Fruit fly (Drosophila melanogaster) whole organism, embryonic: ENCODE data around the gene Dhdds.

Source experiments
- Abd-B ChIP-seq: fragments of 200-800 bp; sonication (Bioruptor generic); optimal IDR thresholded peaks from 2 replicates; lab custom pipeline; 2018; ENCODE audit warnings: missing biosample characterization, mild to moderate bottlenecking, missing genetic modification characterization, moderate library complexity
- Ada2b ChIP-seq: fragments of 200-800 bp; sonication (Bioruptor generic); IDR thresholded peaks from 2 replicates; pipeline ENCODE4 v1.3.6; 2022; ENCODE audit warnings: missing biosample characterization, missing genetic modification characterization
- Asciz ChIP-seq: fragments of 200-800 bp; sonication (Bioruptor generic); optimal IDR thresholded peaks from 2 replicates; lab custom pipeline; 2017; ENCODE audit warnings: missing biosample characterization, mild to moderate bottlenecking, missing genetic modification characterization, missing genetic modification reagents
- Awh ChIP-seq: fragments of 200-800 bp; sonication (Bioruptor generic); IDR thresholded peaks from 2 replicates; pipeline ENCODE4, ENCODE4 v1.3.6; 2022; ENCODE audit warnings: missing biosample characterization, missing genetic modification characterization
- CG10366 ChIP-seq: fragments of 200-800 bp; sonication (Bioruptor generic); IDR thresholded peaks from 2 replicates; pipeline ENCODE4 v1.3.6; 2022; ENCODE audit warnings: missing biosample characterization, missing genetic modification characterization
- CG11398 ChIP-seq: fragments of 200-800 bp; sonication (Bioruptor generic); optimal IDR thresholded peaks from 2 replicates; lab custom pipeline; 2016; ENCODE audit warnings: missing biosample characterization, missing genetic modification characterization
- CG12659 ChIP-seq: fragments of 200-800 bp; sonication (Bioruptor generic); optimal IDR thresholded peaks from 3 replicates; lab custom pipeline; 2017; ENCODE audit warnings: mild to moderate bottlenecking, missing biosample characterization, missing genetic modification reagents, missing genetic modification characterization
- CG14014 ChIP-seq: fragments of 200-800 bp; sonication (Bioruptor generic); IDR thresholded peaks from 2 replicates; pipeline ENCODE4 v1.3.6; 2022; ENCODE audit warnings: missing biosample characterization, missing genetic modification characterization
- CG14710 ChIP-seq: fragments of 200-800 bp; sonication (Bioruptor generic); optimal IDR thresholded peaks from 3 replicates; lab custom pipeline; 2019; ENCODE audit warnings: missing biosample characterization, mild to moderate bottlenecking, missing genetic modification characterization, moderate library complexity
- CG1529 ChIP-seq: fragments of 200-800 bp; sonication (Bioruptor generic); optimal IDR thresholded peaks from 3 replicates; lab custom pipeline; 2018; ENCODE audit warnings: missing biosample characterization, missing genetic modification characterization
- CG1647 ChIP-seq: fragments of 200-800 bp; sonication (Bioruptor generic); optimal IDR thresholded peaks from 3 replicates; lab custom pipeline; 2016; ENCODE audit warnings: missing biosample characterization, missing genetic modification characterization
- CG17912 ChIP-seq: fragments of 200-800 bp; sonication (Bioruptor generic); optimal IDR thresholded peaks from 2 replicates; lab custom pipeline; 2018; ENCODE audit warnings: missing biosample characterization, mild to moderate bottlenecking, missing genetic modification characterization
- CG1792 ChIP-seq: fragments of 200-800 bp; sonication (Bioruptor generic); optimal IDR thresholded peaks from 2 replicates; lab custom pipeline; 2016; ENCODE audit warnings: missing biosample characterization, missing genetic modification characterization
- CG18476 ChIP-seq: fragments of 200-800 bp; sonication (Bioruptor generic); optimal IDR thresholded peaks from 2 replicates; lab custom pipeline; 2016; ENCODE audit warnings: missing biosample characterization, mild to moderate bottlenecking, missing genetic modification characterization
- CG18599 ChIP-seq: fragments of 200-800 bp; sonication (Bioruptor generic); optimal IDR thresholded peaks from 3 replicates; lab custom pipeline; 2017; ENCODE audit warnings: missing biosample characterization, missing genetic modification characterization, mild to moderate bottlenecking, moderate library complexity, missing genetic modification reagents
- CG2889 ChIP-seq: fragments of 200-800 bp; sonication (Bioruptor generic); IDR thresholded peaks from 3 replicates; pipeline ENCODE4 v1.3.6; 2022; ENCODE audit warnings: missing biosample characterization, missing genetic modification characterization
- CG43689 ChIP-seq: fragments of 200-800 bp; sonication (Bioruptor generic); IDR thresholded peaks from 2 replicates; pipeline ENCODE4 v1.3.6; 2022; ENCODE audit warnings: missing biosample characterization, missing genetic modification characterization
- CG4820 ChIP-seq: fragments of 200-800 bp; sonication (Bioruptor generic); optimal IDR thresholded peaks from 3 replicates; lab custom pipeline; 2016; ENCODE audit warnings: missing biosample characterization, missing genetic modification characterization
- CG7786 ChIP-seq: fragments of 200-800 bp; sonication (Bioruptor generic); optimal IDR thresholded peaks from 2 replicates; lab custom pipeline; 2016; ENCODE audit warnings: missing biosample characterization, missing genetic modification characterization
- CG7839 ChIP-seq: fragments of 200-800 bp; sonication (Bioruptor generic); optimal IDR thresholded peaks from 3 replicates; lab custom pipeline; 2018; ENCODE audit warnings: missing biosample characterization, mild to moderate bottlenecking, missing genetic modification characterization, moderate library complexity
- CG8281 ChIP-seq: fragments of 200-800 bp; sonication (Bioruptor generic); optimal IDR thresholded peaks from 2 replicates; lab custom pipeline; 2018; ENCODE audit warnings: missing biosample characterization, mild to moderate bottlenecking, missing genetic modification characterization, moderate library complexity
- CG8924 ChIP-seq: fragments of 200-800 bp; optimal IDR thresholded peaks from 3 replicates; lab custom pipeline; 2019; ENCODE audit warnings: missing biosample characterization, mild to moderate bottlenecking, missing genetic modification characterization, moderate library complexity
- CTCF ChIP-seq: fragments of 200-800 bp; sonication (Bioruptor generic); optimal IDR thresholded peaks from 2 replicates; lab custom pipeline; 2017; ENCODE audit warnings: missing biosample characterization, mild to moderate bottlenecking, missing genetic modification characterization, moderate library complexity
- Dip3 ChIP-seq: fragments of 200-800 bp; sonication (Bioruptor generic); optimal IDR thresholded peaks from 3 replicates; lab custom pipeline; 2016; ENCODE audit warnings: missing biosample characterization, missing genetic modification characterization
- GATAe ChIP-seq: fragments of 200-800 bp; sonication (Bioruptor generic); conservative IDR thresholded peaks from 2 replicates; pipeline ENCODE4 v1.3.6; 2022; ENCODE audit warnings: missing biosample characterization, missing genetic modification characterization
- Hr39 ChIP-seq: fragments of >200 bp; optimal IDR thresholded peaks from 2 replicates; lab custom pipeline; 2017
- Xbp1 ChIP-seq: fragments of 200-800 bp; sonication (Bioruptor generic); optimal IDR thresholded peaks from 3 replicates; lab custom pipeline; 2016; ENCODE audit warnings: missing biosample characterization, mild to moderate bottlenecking, missing genetic modification characterization
- Xrp1 ChIP-seq: fragments of 200-800 bp; sonication (Bioruptor generic); IDR thresholded peaks from 2 replicates; pipeline ENCODE4 v1.3.6; 2022; ENCODE audit warnings: missing biosample characterization, missing genetic modification characterization
- abd-A ChIP-seq: fragments of 200-800 bp; sonication (Bioruptor generic); optimal IDR thresholded peaks from 3 replicates; lab custom pipeline; 2019; ENCODE audit warnings: missing biosample characterization, mild to moderate bottlenecking, missing genetic modification characterization, moderate library complexity
- al ChIP-seq: fragments of 200-800 bp; sonication (Bioruptor generic); IDR thresholded peaks from 2 replicates; pipeline ENCODE4 v1.3.6; 2022; ENCODE audit warnings: missing biosample characterization, missing genetic modification characterization
- ase ChIP-seq: fragments of 200-800 bp; sonication (Bioruptor generic); IDR thresholded peaks from 3 replicates; pipeline ENCODE4 v1.3.6; 2022; ENCODE audit warnings: missing biosample characterization, missing genetic modification characterization
- ato ChIP-seq: fragments of 200-800 bp; sonication (Bioruptor generic); IDR thresholded peaks from 2 replicates; pipeline ENCODE4 v1.3.6; 2022; ENCODE audit warnings: missing biosample characterization, missing genetic modification characterization; ENCODE audit not compliant: partially characterized antibody
- chm ChIP-seq: fragments of 200-800 bp; sonication (Bioruptor generic); IDR thresholded peaks from 2 replicates; pipeline ENCODE4 v1.3.6; 2022; ENCODE audit warnings: missing biosample characterization, missing genetic modification characterization
- cwo ChIP-seq: fragments of 200-800 bp; sonication (Bioruptor generic); optimal IDR thresholded peaks from 3 replicates; lab custom pipeline; 2017; ENCODE audit warnings: missing biosample characterization, missing genetic modification characterization, mild to moderate bottlenecking, moderate library complexity, missing genetic modification reagents
- dmrt99B ChIP-seq: fragments of 200-800 bp; sonication (Bioruptor generic); optimal IDR thresholded peaks from 2 replicates; lab custom pipeline; 2018; ENCODE audit warnings: missing biosample characterization, mild to moderate bottlenecking, missing genetic modification characterization, moderate library complexity
- fd96Cb ChIP-seq: fragments of 200-800 bp; sonication (Bioruptor generic); optimal IDR thresholded peaks from 2 replicates; lab custom pipeline; 2018; ENCODE audit warnings: missing biosample characterization, mild to moderate bottlenecking, missing genetic modification characterization, moderate library complexity
- gro ChIP-seq: fragments of 200-800 bp; sonication (Bioruptor generic); optimal IDR thresholded peaks from 2 replicates; lab custom pipeline; 2016; ENCODE audit warnings: missing biosample characterization, missing genetic modification characterization
- h ChIP-seq: fragments of >200 bp; optimal IDR thresholded peaks from 2 replicates; lab custom pipeline; 2017
- hb ChIP-seq: fragments of 200-800 bp; sonication (Bioruptor generic); IDR thresholded peaks from 3 replicates; pipeline ENCODE4 v1.3.6; 2022; ENCODE audit warnings: missing biosample characterization, missing genetic modification characterization; ENCODE audit not compliant: partially characterized antibody
- hkb ChIP-seq, 2 experiments: fragments of 200-800 bp in 1 of 2; fragments of >200 bp in 1 of 2; sonication (Bioruptor generic) in 1 of 2; IDR thresholded peaks in 1 of 2; optimal IDR thresholded peaks in 1 of 2; 2 replicates each; pipeline versions ENCODE4 v1.3.6 to Lab custom; 2017 to 2022; ENCODE audit warnings: missing biosample characterization in 1 of 2, missing genetic modification characterization in 1 of 2
- lab ChIP-seq: fragments of 200-800 bp; sonication (Bioruptor generic); optimal IDR thresholded peaks from 3 replicates; lab custom pipeline; 2017; ENCODE audit warnings: missing biosample characterization, missing genetic modification characterization, mild to moderate bottlenecking, moderate library complexity, missing genetic modification reagents
- pan ChIP-seq, 4 experiments: fragments of >200 bp in 3 of 4; fragments of 200-800 bp in 1 of 4; sonication (Bioruptor generic) in 1 of 4; optimal IDR thresholded peaks in 3 of 4; IDR thresholded peaks in 1 of 4; 2 replicates each; pipeline versions ENCODE4 v1.3.6 to Lab custom; 2017 to 2022; ENCODE audit warnings: missing biosample characterization in 2 of 4, missing genetic modification characterization in 2 of 4, mixed read lengths in 1 of 4
- schlank ChIP-seq: fragments of 200-800 bp; sonication (Bioruptor generic); optimal IDR thresholded peaks from 2 replicates; lab custom pipeline; 2018; ENCODE audit warnings: missing biosample characterization, mild to moderate bottlenecking, missing genetic modification characterization
- seq ChIP-seq: fragments of 200-800 bp; sonication (Bioruptor generic); IDR thresholded peaks from 2 replicates; pipeline ENCODE4 v1.3.6; 2022; ENCODE audit warnings: missing biosample characterization, missing genetic modification characterization
- slbo ChIP-seq: fragments of 200-800 bp; sonication (Bioruptor generic); IDR thresholded peaks from 2 replicates; pipeline ENCODE4 v1.3.6; 2022; ENCODE audit warnings: missing biosample characterization, missing genetic modification characterization
- so ChIP-seq: fragments of 200-800 bp; sonication (Bioruptor generic); IDR thresholded peaks from 3 replicates; pipeline ENCODE4 v1.3.6; 2022; ENCODE audit warnings: missing biosample characterization, missing genetic modification characterization
- sqz ChIP-seq: fragments of 200-800 bp; sonication (Bioruptor generic); optimal IDR thresholded peaks from 3 replicates; lab custom pipeline; 2018; ENCODE audit warnings: missing biosample characterization, mild to moderate bottlenecking, missing genetic modification characterization
- sug ChIP-seq: fragments of 200-800 bp; optimal IDR thresholded peaks from 2 replicates; lab custom pipeline; 2019; ENCODE audit warnings: missing biosample characterization, mild to moderate bottlenecking, missing genetic modification characterization, moderate library complexity
- tap ChIP-seq: fragments of 200-800 bp; optimal IDR thresholded peaks from 3 replicates; lab custom pipeline; 2019; ENCODE audit warnings: missing biosample characterization, mild to moderate bottlenecking, missing genetic modification characterization, moderate library complexity
- toy ChIP-seq: fragments of 200-800 bp; sonication (Bioruptor generic); IDR thresholded peaks from 2 replicates; pipeline ENCODE4 v1.3.6; 2022; ENCODE audit warnings: missing biosample characterization, missing genetic modification characterization
- vfl ChIP-seq: fragments of 200-800 bp; sonication (Bioruptor generic); optimal IDR thresholded peaks from 2 replicates; lab custom pipeline; 2016; ENCODE audit warnings: missing biosample characterization, missing genetic modification characterization

Gene Dhdds

DNA sequence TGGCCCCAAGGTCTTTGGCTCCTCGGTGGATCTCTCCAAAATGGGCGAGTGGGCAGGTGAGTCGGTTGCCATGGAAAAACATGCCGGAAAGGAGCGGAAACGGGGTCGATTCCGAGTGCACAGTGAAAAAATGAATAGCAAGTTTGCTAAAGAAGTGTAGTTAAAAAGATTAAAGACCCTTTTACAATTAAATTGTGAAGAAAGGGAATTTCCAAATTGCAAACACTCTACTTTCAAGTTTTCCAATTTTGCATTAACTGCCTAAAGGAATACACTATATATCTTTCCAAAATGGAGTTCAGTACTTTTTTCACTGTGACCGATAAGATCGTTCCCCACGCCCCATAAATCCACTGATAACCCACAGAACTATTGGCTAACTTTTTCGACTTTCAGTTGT is 23.7 kb downstream of the Dhdds start (continued):
- TF ChIP-seq CG7839 (tag; lab: Kevin White, UChicago): peak; percentile 21
- peak; percentile 51; the same call in 1 of the 2 replicates for TF ChIP-seq Ada2b (GFP tag; lab: Robert Waterston, UW)
- no peak for TF ChIP-seq CG8924
- no peak for TF ChIP-seq CG2889 (GFP tag; lab: Robert Waterston, UW)
- TF ChIP-seq Xbp1 (GFP tag; lab: Kevin White, UChicago): peak; percentile 9
- peak; percentile 37; the same call in 1 of the 2 replicates for TF ChIP-seq seq (GFP tag; lab: Robert Waterston, UW)
- TF ChIP-seq CG14710 (tag; lab: Kevin White, UChicago): no peak
- TF ChIP-seq Xrp1 (GFP tag; lab: Robert Waterston, UW): peak; percentile 56; the same call in 1 of the 2 replicates
- peak; percentile 49 for TF ChIP-seq GATAe
- TF ChIP-seq CG14014 (GFP tag; lab: Robert Waterston, UW): 0 out of 2 replicates have a peak, but pooled peaks have one; percentile 14
- TF ChIP-seq sqz: no peak
- TF ChIP-seq fd96Cb (tag; lab: Kevin White, UChicago): peak; percentile 21
- TF ChIP-seq hkb (optimal IDR thresholded peaks at IDR 0.05; lab: Kevin White, UChicago): no peak
- TF ChIP-seq hkb (GFP tag; IDR thresholded peaks at IDR 0.05; lab: Robert Waterston, UW): 0 out of 2 replicates have a peak, but pooled peaks have one; percentile 36
- no peak for TF ChIP-seq Asciz (GFP tag; lab: Kevin White, UChicago)
- no peak for TF ChIP-seq CG11398 (GFP tag; lab: Kevin White, UChicago)
- no peak for TF ChIP-seq CG1792 (GFP tag; lab: Kevin White, UChicago)
- no peak for TF ChIP-seq gro
- TF ChIP-seq CTCF (GFP tag; lab: Kevin White, UChicago): no peak
- no peak for TF ChIP-seq CG8281 (tag; lab: Kevin White, UChicago)
- TF ChIP-seq pan (optimal IDR thresholded peaks at IDR 0.05; lab: Kevin White, UChicago): no peak
- TF ChIP-seq pan (GFP tag; optimal IDR thresholded peaks at IDR 0.05 in 1 of 2, IDR thresholded peaks at IDR 0.05 in 1 of 2): peak in 1 of 2 experiments; percentile 37
- TF ChIP-seq CG4820 (GFP tag; lab: Kevin White, UChicago): peak; percentile 5
- no peak for TF ChIP-seq so (GFP tag; lab: Robert Waterston, UW)
- no peak for TF ChIP-seq dmrt99B
- no peak for TF ChIP-seq hb (GFP tag; lab: Robert Waterston, UW)
- no peak for TF ChIP-seq toy (GFP tag; lab: Robert Waterston, UW)
- TF ChIP-seq CG1529 (GFP tag; lab: Kevin White, UChicago): no peak
- TF ChIP-seq Dip3: no peak
- TF ChIP-seq schlank (tag; lab: Kevin White, UChicago): no peak
- TF ChIP-seq abd-A (tag; lab: Kevin White, UChicago): no peak
- TF ChIP-seq CG10366 (GFP tag; lab: Robert Waterston, UW): no peak
- TF ChIP-seq CG7786: peak; percentile 20
- TF ChIP-seq CG18476 (GFP tag; lab: Kevin White, UChicago): no peak
- TF ChIP-seq slbo (GFP tag; lab: Robert Waterston, UW): peak; percentile 57
- no peak for TF ChIP-seq CG43689 (GFP tag; lab: Robert Waterston, UW)
- TF ChIP-seq lab (GFP tag; lab: Kevin White, UChicago): peak; percentile 63
- TF ChIP-seq vfl (GFP tag; lab: Kevin White, UChicago): no peak
- no peak for TF ChIP-seq ato (GFP tag; lab: Robert Waterston, UW)
- TF ChIP-seq chm (GFP tag; lab: Robert Waterston, UW): 0 out of 2 replicates have a peak, but pooled peaks have one; percentile 51
- no peak for TF ChIP-seq sug (tag; lab: Kevin White, UChicago)
- TF ChIP-seq ase (GFP tag; lab: Robert Waterston, UW): 0 out of 3 replicates have a peak, but pooled peaks have one; percentile 50
- no peak for TF ChIP-seq CG17912 (GFP tag; lab: Kevin White, UChicago)
- no peak for TF ChIP-seq al
- no peak for TF ChIP-seq h
- peak; percentile 14 for TF ChIP-seq cwo (GFP tag; lab: Kevin White, UChicago)
- peak; percentile 42 for TF ChIP-seq CG18599
- TF ChIP-seq Awh (GFP tag; lab: Robert Waterston, UW): no peak
- TF ChIP-seq tap (tag; lab: Kevin White, UChicago): peak; percentile 7
- TF ChIP-seq Hr39: no peak
- no peak for TF ChIP-seq CG1647 (GFP tag; lab: Kevin White, UChicago)
- TF ChIP-seq CG12659 (GFP tag; lab: Kevin White, UChicago): peak; percentile 24
- TF ChIP-seq Abd-B: no peak
